Worm (Caenorhabditis elegans) whole organism, young adult: Measurements from ENCODE around the gene F54B11.7.

Experiments used
- B0336.3 ChIP-seq: fragments of 200-800 bp; sonication (Bioruptor generic); IDR thresholded peaks from 2 replicates; pipeline ENCODE4 v1.3.6; 2022; ENCODE audit warnings: missing genetic modification characterization, missing compliant biosample characterization
- F57C9.4 ChIP-seq: sonication (generic microtip); optimal IDR thresholded peaks from 2 replicates; lab custom pipeline; 2017; ENCODE audit warnings: mild to moderate bottlenecking, missing genetic modification characterization, missing compliant biosample characterization
- attf-3 ChIP-seq: fragments of 200-800 bp; sonication (Bioruptor generic); conservative IDR thresholded peaks from 2 replicates; pipeline ENCODE4 v1.3.6; 2022; ENCODE audit warnings: missing genetic modification reagents, missing genetic modification characterization, missing compliant biosample characterization
- dpl-1 ChIP-seq: fragments of 150-350 bp; optimal IDR thresholded peaks from 2 replicates; lab custom pipeline; 2014; ENCODE audit warnings: missing biosample characterization, missing genetic modification reagents, missing genetic modification characterization
- madf-3 ChIP-seq: fragments of 200-800 bp; sonication (Bioruptor generic); IDR thresholded peaks from 2 replicates; pipeline ENCODE4 v1.3.6; 2022; ENCODE audit warnings: missing genetic modification reagents, missing genetic modification characterization, missing compliant biosample characterization
- nfyb-1 ChIP-seq: fragments of 200-800 bp; sonication (Bioruptor generic); IDR thresholded peaks from 2 replicates; pipeline ENCODE4 v1.3.6; 2022; ENCODE audit warnings: missing genetic modification reagents, missing genetic modification characterization, missing compliant biosample characterization
- nhr-90 ChIP-seq: sonication (generic microtip); optimal IDR thresholded peaks from 2 replicates; lab custom pipeline; 2016; ENCODE audit warnings: missing genotype, mild to moderate bottlenecking, missing genetic modification characterization, missing compliant biosample characterization
- pha-4 ChIP-seq: fragments of 150-350 bp; sonication (generic microtip); optimal IDR thresholded peaks from 2 replicates; lab custom pipeline; 2014; ENCODE audit warnings: missing biosample characterization, missing genetic modification reagents, missing genetic modification characterization
- sptf-2 ChIP-seq: fragments of 200-800 bp; sonication (Bioruptor generic); optimal IDR thresholded peaks from 2 replicates; lab custom pipeline; 2018; ENCODE audit warnings: mild to moderate bottlenecking, missing genetic modification characterization, missing compliant biosample characterization

DNA sequence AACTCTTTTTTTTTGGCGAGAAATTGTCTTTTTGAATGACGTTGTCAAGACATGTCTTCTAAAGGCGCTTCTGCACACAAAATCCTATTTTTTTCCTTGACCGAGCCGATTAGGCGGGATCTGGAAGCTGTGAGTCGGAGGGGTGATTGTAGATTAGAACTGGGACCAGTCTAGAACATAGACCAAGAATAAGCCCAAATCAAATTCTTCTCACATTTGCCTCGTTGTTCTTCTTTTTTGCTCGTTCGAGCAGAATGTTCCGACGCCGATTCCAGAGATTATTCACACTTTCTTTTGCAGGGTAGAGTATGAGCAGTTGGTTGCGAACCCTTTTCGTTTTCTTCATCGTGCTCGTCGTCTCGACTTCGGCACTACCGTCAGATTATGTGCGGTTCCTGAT, 18.3 kb downstream of the F54B11.7 start, which contains the start of gene nlp-53:
- TF ChIP-seq sptf-2 (GFP tag; lab: Kevin White, UChicago) = no peak
- TF ChIP-seq pha-4 (tag; lab: Kevin White, UChicago) = no peak
- TF ChIP-seq madf-3 (GFP tag; lab: Robert Waterston, UW) = no peak
- no peak for TF ChIP-seq F57C9.4 (tag; lab: Kevin White, UChicago)
- no peak for TF ChIP-seq dpl-1
- no peak for TF ChIP-seq nfyb-1 (GFP tag; lab: Robert Waterston, UW)
- no peak for TF ChIP-seq nhr-90
- no peak for TF ChIP-seq attf-3 (GFP tag; lab: Robert Waterston, UW)
- TF ChIP-seq B0336.3 = no peak
